Fruit fly (Drosophila melanogaster) whole organism, prepupa: ENCODE data around the gene cana.

ENCODE experiments used
- CG11902 ChIP-seq: fragments of 200-800 bp; sonication (Bioruptor generic); optimal IDR thresholded peaks from 3 replicates; lab custom pipeline; 2016; ENCODE audit warnings: missing biosample characterization, missing genetic modification characterization
- CG15336 ChIP-seq: fragments of 200-800 bp; sonication (Bioruptor generic); IDR thresholded peaks from 2 replicates; pipeline ENCODE4 v1.3.6; 2022; ENCODE audit warnings: missing biosample characterization, missing genetic modification characterization
- CG1621 ChIP-seq: fragments of 200-800 bp; sonication (Bioruptor generic); optimal IDR thresholded peaks from 3 replicates; lab custom pipeline; 2018; ENCODE audit warnings: missing biosample characterization, mild to moderate bottlenecking, missing genetic modification characterization
- CG16779 ChIP-seq: fragments of 200-800 bp; sonication (Bioruptor generic); optimal IDR thresholded peaks from 3 replicates; lab custom pipeline; 2017; ENCODE audit warnings: missing biosample characterization, mild to moderate bottlenecking, missing genetic modification characterization
- CG3032 ChIP-seq: fragments of 200-800 bp; optimal IDR thresholded peaks from 2 replicates; lab custom pipeline; 2019; ENCODE audit warnings: missing biosample characterization, mild to moderate bottlenecking, missing genetic modification characterization, moderate library complexity
- CG31627 ChIP-seq: fragments of 200-800 bp; sonication (Bioruptor generic); optimal IDR thresholded peaks from 3 replicates; lab custom pipeline; 2016; ENCODE audit warnings: missing biosample characterization, missing genetic modification characterization
- CG34406 ChIP-seq: fragments of 200-800 bp; sonication (Bioruptor generic); optimal IDR thresholded peaks from 3 replicates; lab custom pipeline; 2016; ENCODE audit warnings: missing biosample characterization, missing genetic modification characterization
- CG3919 ChIP-seq: fragments of 200-800 bp; sonication (Bioruptor generic); optimal IDR thresholded peaks from 3 replicates; lab custom pipeline; 2016; ENCODE audit warnings: missing biosample characterization, missing genetic modification characterization
- CG4318 ChIP-seq: fragments of 200-800 bp; sonication (Bioruptor generic); optimal IDR thresholded peaks from 3 replicates; lab custom pipeline; 2017; ENCODE audit warnings: missing biosample characterization, mild to moderate bottlenecking, missing genetic modification characterization
- CG6163 ChIP-seq: fragments of 200-800 bp; sonication (Bioruptor generic); IDR thresholded peaks from 3 replicates; pipeline ENCODE4 v1.3.6; 2022; ENCODE audit warnings: missing biosample characterization, missing genetic modification characterization
- CG6276 ChIP-seq: fragments of 200-800 bp; sonication (Bioruptor generic); optimal IDR thresholded peaks from 2 replicates; lab custom pipeline; 2017; ENCODE audit warnings: missing biosample characterization, mild to moderate bottlenecking, missing genetic modification characterization
- CG6792 ChIP-seq: fragments of 200-800 bp; sonication (Bioruptor generic); optimal IDR thresholded peaks from 3 replicates; lab custom pipeline; 2016; ENCODE audit warnings: missing biosample characterization, missing genetic modification characterization
- CG6808 ChIP-seq: fragments of 200-800 bp; sonication (Bioruptor generic); optimal IDR thresholded peaks from 3 replicates; lab custom pipeline; 2017; ENCODE audit warnings: missing biosample characterization, missing genetic modification characterization, mild to moderate bottlenecking, moderate library complexity, missing genetic modification reagents
- CG6854 ChIP-seq: fragments of 200-800 bp; sonication (Bioruptor generic); optimal IDR thresholded peaks from 2 replicates; lab custom pipeline; 2017; ENCODE audit warnings: missing biosample characterization, mild to moderate bottlenecking, missing genetic modification characterization
- CG7368 ChIP-seq: fragments of 200-800 bp; sonication (Bioruptor generic); optimal IDR thresholded peaks from 3 replicates; lab custom pipeline; 2016; ENCODE audit warnings: missing biosample characterization, missing genetic modification characterization
- CG8319 ChIP-seq: fragments of 200-800 bp; sonication (Bioruptor generic); optimal IDR thresholded peaks from 3 replicates; lab custom pipeline; 2016; ENCODE audit warnings: missing biosample characterization, missing genetic modification characterization
- CG8632 ChIP-seq: fragments of 200-800 bp; sonication (Bioruptor generic); optimal IDR thresholded peaks from 3 replicates; lab custom pipeline; 2016; ENCODE audit warnings: missing biosample characterization, missing genetic modification characterization
- CG9139 ChIP-seq: fragments of 200-800 bp; sonication (Bioruptor generic); optimal IDR thresholded peaks from 3 replicates; lab custom pipeline; 2017; ENCODE audit warnings: missing biosample characterization, mild to moderate bottlenecking, missing genetic modification characterization
- Eip78C ChIP-seq: fragments of 200-800 bp; sonication (Bioruptor generic); peaks from one replicate; lab custom pipeline; 2016; ENCODE audit warnings: missing biosample characterization, missing genetic modification characterization
- Ets21C ChIP-seq: fragments of 200-800 bp; sonication (Bioruptor generic); optimal IDR thresholded peaks from 3 replicates; lab custom pipeline; 2016; ENCODE audit warnings: missing biosample characterization, missing genetic modification characterization
- Ets96B ChIP-seq: fragments of 200-800 bp; optimal IDR thresholded peaks from 2 replicates; lab custom pipeline; 2019; ENCODE audit warnings: missing biosample characterization, mild to moderate bottlenecking, missing genetic modification characterization, moderate library complexity
- Hr38 ChIP-seq: sonication (Bioruptor generic); optimal IDR thresholded peaks from 2 replicates; lab custom pipeline; 2016; ENCODE audit warnings: missing biosample characterization, missing genetic modification characterization
- Hr4 ChIP-seq: fragments of 200-800 bp; sonication (Bioruptor generic); optimal IDR thresholded peaks from 3 replicates; lab custom pipeline; 2016; ENCODE audit warnings: missing biosample characterization, missing genetic modification characterization
- Met ChIP-seq: fragments of 200-800 bp; sonication (Bioruptor generic); optimal IDR thresholded peaks from 3 replicates; lab custom pipeline; 2016; ENCODE audit warnings: missing biosample characterization, missing genetic modification characterization
- OdsH ChIP-seq: fragments of 200-800 bp; sonication (Bioruptor generic); optimal IDR thresholded peaks from 3 replicates; lab custom pipeline; 2016; ENCODE audit warnings: missing biosample characterization, missing genetic modification characterization
- Smox ChIP-seq: fragments of 200-800 bp; sonication (Bioruptor generic); optimal IDR thresholded peaks from 3 replicates; lab custom pipeline; 2016; ENCODE audit warnings: missing biosample characterization, missing genetic modification characterization
- Sox102F ChIP-seq: fragments of 200-800 bp; sonication (Bioruptor generic); optimal IDR thresholded peaks from 2 replicates; lab custom pipeline; 2016; ENCODE audit warnings: missing biosample characterization, mild to moderate bottlenecking, missing genetic modification characterization
- Sox14 ChIP-seq: fragments of 200-800 bp; sonication (Bioruptor generic); optimal IDR thresholded peaks from 3 replicates; lab custom pipeline; 2016; ENCODE audit warnings: missing biosample characterization, missing genetic modification characterization
- Sox15 ChIP-seq: fragments of 200-800 bp; sonication (Bioruptor generic); optimal IDR thresholded peaks from 3 replicates; lab custom pipeline; 2016; ENCODE audit warnings: missing biosample characterization, missing genetic modification characterization
- cyc ChIP-seq: fragments of 200-800 bp; sonication (Bioruptor generic); optimal IDR thresholded peaks from 3 replicates; lab custom pipeline; 2016; ENCODE audit warnings: missing biosample characterization, missing genetic modification characterization
- dac ChIP-seq: fragments of 200-800 bp; sonication (Bioruptor generic); optimal IDR thresholded peaks from 2 replicates; lab custom pipeline; 2017; ENCODE audit warnings: missing biosample characterization, mild to moderate bottlenecking, missing genetic modification characterization
- esn ChIP-seq: fragments of 200-800 bp; sonication (Bioruptor generic); optimal IDR thresholded peaks from 2 replicates; lab custom pipeline; 2016; ENCODE audit warnings: missing biosample characterization, mild to moderate bottlenecking, missing genetic modification characterization, moderate library complexity
- fd59A ChIP-seq: fragments of 200-800 bp; sonication (Bioruptor generic); optimal IDR thresholded peaks from 2 replicates; lab custom pipeline; 2017; ENCODE audit warnings: missing biosample characterization, mild to moderate bottlenecking, missing genetic modification characterization, missing genetic modification reagents
- net ChIP-seq: fragments of 200-800 bp; sonication (Bioruptor generic); optimal IDR thresholded peaks from 3 replicates; lab custom pipeline; 2016; ENCODE audit warnings: missing biosample characterization, missing genetic modification characterization
- pdm3 ChIP-seq: fragments of 200-800 bp; sonication (Bioruptor generic); optimal IDR thresholded peaks from 3 replicates; lab custom pipeline; 2016; ENCODE audit warnings: missing biosample characterization, missing genetic modification characterization
- ss ChIP-seq, 2 experiments: fragments of 200-800 bp; sonication (Bioruptor generic); optimal IDR thresholded peaks; 2 replicates in 1 of 2; 3 replicates in 1 of 2; lab custom pipeline; 2017 to 2018; ENCODE audit warnings: mild to moderate bottlenecking in 2 of 2, missing biosample characterization in 2 of 2, missing genetic modification characterization in 2 of 2, moderate library complexity in 1 of 2
- svp ChIP-seq: fragments of 200-800 bp; sonication (Bioruptor generic); peaks from one replicate; lab custom pipeline; 2016; ENCODE audit warnings: missing biosample characterization, missing genetic modification characterization

The cana gene

dm6 chr2L:11277927-11278351, 8.4 kb downstream of the cana start, which contains the start of gene CG33695 (continued):
- TF ChIP-seq CG16779 (tag; lab: Kevin White, UChicago): no peak
- TF ChIP-seq CG6276 (GFP tag; lab: Kevin White, UChicago): no peak
- TF ChIP-seq CG1621: peak; percentile 80
- TF ChIP-seq dac (GFP tag; lab: Kevin White, UChicago): no peak
- TF ChIP-seq CG3919: no peak
- TF ChIP-seq Eip78C (GFP tag; lab: Kevin White, UChicago): no peak
- TF ChIP-seq Ets21C (GFP tag; lab: Kevin White, UChicago): no peak

- TF ChIP-seq CG1621: peak; percentile 77
- TF ChIP-seq CG7368 (GFP tag; lab: Kevin White, UChicago): no peak
- no peak for TF ChIP-seq CG6854 (GFP tag; lab: Kevin White, UChicago)
- no peak for TF ChIP-seq Hr38 (GFP tag; lab: Kevin White, UChicago)
- no peak for TF ChIP-seq CG6792
- no peak for TF ChIP-seq OdsH (GFP tag; lab: Kevin White, UChicago)
- no peak for TF ChIP-seq Smox (GFP tag; lab: Kevin White, UChicago)
- TF ChIP-seq CG8319 (GFP tag; lab: Kevin White, UChicago): no peak
- no peak for TF ChIP-seq svp (GFP tag; lab: Kevin White, UChicago)
- TF ChIP-seq CG6163 (GFP tag; lab: Robert Waterston, UW): no peak
- TF ChIP-seq CG31627 (GFP tag; lab: Kevin White, UChicago): no peak
- no peak for TF ChIP-seq CG16779 (tag; lab: Kevin White, UChicago)
- TF ChIP-seq Sox14 (GFP tag; lab: Kevin White, UChicago): peak; percentile 80
- TF ChIP-seq CG6808: no peak
- TF ChIP-seq fd59A (GFP tag; lab: Kevin White, UChicago): no peak
- TF ChIP-seq CG3032: no peak
- no peak for TF ChIP-seq CG9139 (GFP tag; lab: Kevin White, UChicago)
Measured at dm6 chr2L:11280090-11280489, 10.5 kb downstream of the cana start, which contains the start of gene Ppt2. TSS of gene Ppt2 (plus strand) at chr2L:11280298.

- no peak for TF ChIP-seq pdm3 (GFP tag; lab: Kevin White, UChicago)
Measured at dm6 chr2L:11281930-11282329, 12.3 kb downstream of the cana start, which contains the start of gene mre11. TSS of gene mre11 (plus strand) at chr2L:11282090.

- TF ChIP-seq Smox (GFP tag; lab: Kevin White, UChicago) (no peak), Ets96B (tag; lab: Kevin White, UChicago) (no peak), Sox15 (GFP tag; lab: Kevin White, UChicago) (no peak), CG3032 (no peak), esn (GFP tag; lab: Kevin White, UChicago) (no peak), CG3919 (no peak), Ets21C (GFP tag; lab: Kevin White, UChicago) (no peak), svp (GFP tag; lab: Kevin White, UChicago) (no peak), CG8632 (GFP tag; lab: Kevin White, UChicago) (no peak), dac (GFP tag; lab: Kevin White, UChicago) (no peak), pdm3 (GFP tag; lab: Kevin White, UChicago) (no peak), CG7368 (GFP tag; lab: Kevin White, UChicago) (no peak), CG34406 (GFP tag; lab: Kevin White, UChicago) (no peak), CG8319 (GFP tag; lab: Kevin White, UChicago) (no peak), CG6792 (no peak), ss (GFP tag; optimal IDR thresholded peaks at IDR 0.05; lab: Kevin White, UChicago) (no peak), Met (GFP tag; lab: Kevin White, UChicago) (no peak)
Measured at dm6 chr2L:11285606-11286005, 16.0 kb downstream of the cana start, which contains the start of gene Osi21. TSS of gene Osi21 (minus strand) at chr2L:11285706.

- no peak for TF ChIP-seq Sox102F
- TF ChIP-seq net (GFP tag; lab: Kevin White, UChicago): no peak
- no peak for TF ChIP-seq CG6808
- TF ChIP-seq CG6792: no peak
- no peak for TF ChIP-seq CG15336 (GFP tag; lab: Robert Waterston, UW)
- no peak for TF ChIP-seq CG7368 (GFP tag; lab: Kevin White, UChicago)
- TF ChIP-seq cyc (GFP tag; lab: Kevin White, UChicago): no peak
- TF ChIP-seq Hr4: no peak
- no peak for TF ChIP-seq CG16779 (tag; lab: Kevin White, UChicago)
- no peak for TF ChIP-seq CG4318 (GFP tag; lab: Kevin White, UChicago)
- TF ChIP-seq CG11902 (GFP tag; lab: Kevin White, UChicago): no peak
- no peak for TF ChIP-seq CG1621
Measured at dm6 chr2L:11295762-11296161, 26.2 kb downstream of the cana start.
